Worm (Caenorhabditis elegans) whole organism, L2 larva: ENCODE data around the gene puf-8.

Experiments
- C34F6.9 ChIP-seq: fragments of 150-350 bp; optimal IDR thresholded peaks from 2 replicates; lab custom pipeline; 2014; ENCODE audit warnings: missing biosample characterization, missing genetic modification characterization
- F13H6.1 ChIP-seq: sonication (generic microtip); optimal IDR thresholded peaks from 2 replicates; lab custom pipeline; 2016; ENCODE audit warnings: missing genetic modification characterization, missing compliant biosample characterization
- R02D3.7 ChIP-seq: fragments of 150-350 bp; optimal IDR thresholded peaks from 2 replicates; lab custom pipeline; 2014; ENCODE audit warnings: missing biosample characterization, missing genetic modification characterization
- Y55F3AM.14 ChIP-seq: fragments of 200-800 bp; sonication (Bioruptor generic); optimal IDR thresholded peaks from 2 replicates; lab custom pipeline; 2018; ENCODE audit warnings: mild to moderate bottlenecking, missing genetic modification characterization, missing compliant biosample characterization
- alr-1 ChIP-seq: fragments of 150-350 bp; optimal IDR thresholded peaks from 2 replicates; lab custom pipeline; 2014; ENCODE audit warnings: missing biosample characterization, missing genetic modification characterization
- aly-2 ChIP-seq: fragments of 150-350 bp; optimal IDR thresholded peaks from 2 replicates; lab custom pipeline; 2014; ENCODE audit warnings: missing biosample characterization, missing genetic modification characterization
- ama-1 ChIP-seq: fragments of 150-350 bp; optimal IDR thresholded peaks from 2 replicates; lab custom pipeline; 2018; ENCODE audit warnings: inconsistent platforms
- blmp-1 ChIP-seq: sonication (generic microtip); optimal IDR thresholded peaks from 2 replicates; lab custom pipeline; 2017; ENCODE audit warnings: missing genetic modification characterization, mild to moderate bottlenecking, missing compliant biosample characterization, antibody characterized with exemption, moderate library complexity; ENCODE audit not compliant: insufficient read depth
- ceh-16 ChIP-seq: fragments of 150-350 bp; optimal IDR thresholded peaks from 2 replicates; lab custom pipeline; 2014; ENCODE audit warnings: missing biosample characterization, missing genetic modification characterization
- ceh-82 ChIP-seq: fragments of 150-350 bp; optimal IDR thresholded peaks from 2 replicates; lab custom pipeline; 2014; ENCODE audit warnings: missing biosample characterization, missing genetic modification characterization
- crh-2 ChIP-seq: sonication (generic microtip); optimal IDR thresholded peaks from 2 replicates; lab custom pipeline; 2017; ENCODE audit warnings: missing biosample characterization, missing genetic modification characterization
- dmd-4 ChIP-seq: sonication (generic microtip); optimal IDR thresholded peaks from 2 replicates; lab custom pipeline; 2017; ENCODE audit warnings: missing biosample characterization, missing genetic modification characterization
- egl-27 ChIP-seq: sonication (generic microtip); optimal IDR thresholded peaks from 3 replicates; lab custom pipeline; 2017; ENCODE audit warnings: missing biosample characterization, missing genetic modification reagents, missing genetic modification characterization
- elt-1 ChIP-seq: fragments of 150-350 bp; optimal IDR thresholded peaks from 2 replicates; lab custom pipeline; 2014; ENCODE audit warnings: missing biosample characterization, missing genetic modification characterization
- elt-3 ChIP-seq: sonication (generic microtip); optimal IDR thresholded peaks from 2 replicates; lab custom pipeline; 2017; ENCODE audit warnings: missing biosample characterization, missing genetic modification characterization
- fos-1 ChIP-seq: fragments of 150-350 bp; optimal IDR thresholded peaks from 2 replicates; lab custom pipeline; 2014; ENCODE audit warnings: missing biosample characterization, missing genetic modification characterization
- lin-11 ChIP-seq: fragments of 150-350 bp; sonication (generic microtip); optimal IDR thresholded peaks from 2 replicates; lab custom pipeline; 2014; ENCODE audit warnings: missing biosample characterization, missing genetic modification characterization, inconsistent platforms, mixed read lengths
- lin-13 ChIP-seq: fragments of 150-350 bp; optimal IDR thresholded peaks from 2 replicates; lab custom pipeline; 2014; ENCODE audit warnings: missing biosample characterization, missing genetic modification reagents, missing genetic modification characterization
- lin-39 ChIP-seq: fragments of 150-350 bp; optimal IDR thresholded peaks from 2 replicates; lab custom pipeline; 2014; ENCODE audit warnings: missing biosample characterization, missing genetic modification reagents, missing genetic modification characterization
- lsy-2 ChIP-seq, 2 experiments: fragments of 150-350 bp in 1 of 2; sonication (generic microtip) in 1 of 2; optimal IDR thresholded peaks; 2 replicates each; lab custom pipeline; 2014 to 2017; ENCODE audit warnings: missing biosample characterization in 2 of 2, missing genetic modification characterization in 2 of 2
- mab-5 ChIP-seq: fragments of 150-350 bp; optimal IDR thresholded peaks from 2 replicates; lab custom pipeline; 2014; ENCODE audit warnings: missing biosample characterization, missing genetic modification characterization
- mbf-1 ChIP-seq: sonication (generic microtip); optimal IDR thresholded peaks from 2 replicates; lab custom pipeline; 2017; ENCODE audit warnings: missing biosample characterization, missing genetic modification characterization
- mdl-1 ChIP-seq, 2 experiments: fragments of 150-350 bp in 1 of 2; sonication (generic microtip) in 1 of 2; optimal IDR thresholded peaks; 2 replicates each; lab custom pipeline; 2017; ENCODE audit warnings: missing biosample characterization in 2 of 2, missing genetic modification characterization in 2 of 2
- nhr-10 ChIP-seq: sonication (generic microtip); optimal IDR thresholded peaks from 2 replicates; lab custom pipeline; 2017; ENCODE audit warnings: missing biosample characterization, missing genetic modification characterization
- nhr-12 ChIP-seq: fragments of 150-350 bp; optimal IDR thresholded peaks from 2 replicates; lab custom pipeline; 2014; ENCODE audit warnings: missing biosample characterization, missing genetic modification characterization
- nhr-129 ChIP-seq: fragments of 150-350 bp; optimal IDR thresholded peaks from 2 replicates; lab custom pipeline; 2014; ENCODE audit warnings: missing biosample characterization, missing genetic modification characterization
- nhr-21 ChIP-seq: fragments of 150-350 bp; optimal IDR thresholded peaks from 2 replicates; lab custom pipeline; 2014; ENCODE audit warnings: missing biosample characterization, missing genetic modification characterization
- nhr-23 ChIP-seq: fragments of 150-350 bp; optimal IDR thresholded peaks from 2 replicates; lab custom pipeline; 2014; ENCODE audit warnings: missing biosample characterization, missing genetic modification reagents, missing genetic modification characterization
- nhr-237 ChIP-seq: fragments of 150-350 bp; optimal IDR thresholded peaks from 2 replicates; lab custom pipeline; 2014; ENCODE audit warnings: missing biosample characterization, missing genetic modification characterization
- nhr-25 ChIP-seq: fragments of 150-350 bp; sonication (generic microtip); optimal IDR thresholded peaks from 3 replicates; lab custom pipeline; 2014; ENCODE audit warnings: missing biosample characterization, missing genetic modification characterization
- nhr-6 ChIP-seq: fragments of 150-350 bp; optimal IDR thresholded peaks from 2 replicates; lab custom pipeline; 2014; ENCODE audit warnings: missing biosample characterization, missing genetic modification characterization
- peb-1 ChIP-seq: fragments of 150-350 bp; optimal IDR thresholded peaks from 2 replicates; lab custom pipeline; 2014; ENCODE audit warnings: missing biosample characterization, missing genetic modification characterization
- skn-1 ChIP-seq: sonication (generic microtip); optimal IDR thresholded peaks from 2 replicates; lab custom pipeline; 2017; ENCODE audit warnings: missing biosample characterization, missing genetic modification characterization
- sma-3 ChIP-seq: sonication (generic microtip); optimal IDR thresholded peaks from 2 replicates; lab custom pipeline; 2016; ENCODE audit warnings: missing genetic modification reagents, missing genetic modification characterization, missing compliant biosample characterization
- sma-9 ChIP-seq, 2 experiments: fragments of 150-350 bp in 1 of 2; sonication (generic microtip) in 1 of 2; optimal IDR thresholded peaks; 2 replicates each; lab custom pipeline; 2014 to 2016; ENCODE audit warnings: missing genetic modification characterization in 2 of 2, mild to moderate bottlenecking in 1 of 2, missing biosample characterization in 1 of 2, missing compliant biosample characterization in 1 of 2, missing genetic modification reagents in 1 of 2, moderate library complexity in 1 of 2
- snpc-4 ChIP-seq: fragments of 150-350 bp; optimal IDR thresholded peaks from 2 replicates; lab custom pipeline; 2014; ENCODE audit warnings: missing biosample characterization, missing genetic modification characterization
- unc-39 ChIP-seq: fragments of 150-350 bp; optimal IDR thresholded peaks from 2 replicates; lab custom pipeline; 2014; ENCODE audit warnings: missing biosample characterization, missing genetic modification characterization
- unc-62 ChIP-seq: fragments of 150-350 bp; optimal IDR thresholded peaks from 2 replicates; lab custom pipeline; 2014; ENCODE audit warnings: missing biosample characterization, missing genetic modification reagents, missing genetic modification characterization
- zag-1 ChIP-seq: fragments of 150-350 bp; optimal IDR thresholded peaks from 2 replicates; lab custom pipeline; 2014; ENCODE audit warnings: missing biosample characterization, missing genetic modification characterization
- ztf-1 ChIP-seq: fragments of 200-800 bp; sonication (Bioruptor generic); conservative IDR thresholded peaks from 2 replicates; pipeline ENCODE4 v1.3.6; 2022; ENCODE audit warnings: missing genetic modification characterization, missing compliant biosample characterization
- ztf-4 ChIP-seq: fragments of 150-350 bp; optimal IDR thresholded peaks from 2 replicates; lab custom pipeline; 2014; ENCODE audit warnings: missing biosample characterization, missing genetic modification characterization

The puf-8 gene

DNA sequence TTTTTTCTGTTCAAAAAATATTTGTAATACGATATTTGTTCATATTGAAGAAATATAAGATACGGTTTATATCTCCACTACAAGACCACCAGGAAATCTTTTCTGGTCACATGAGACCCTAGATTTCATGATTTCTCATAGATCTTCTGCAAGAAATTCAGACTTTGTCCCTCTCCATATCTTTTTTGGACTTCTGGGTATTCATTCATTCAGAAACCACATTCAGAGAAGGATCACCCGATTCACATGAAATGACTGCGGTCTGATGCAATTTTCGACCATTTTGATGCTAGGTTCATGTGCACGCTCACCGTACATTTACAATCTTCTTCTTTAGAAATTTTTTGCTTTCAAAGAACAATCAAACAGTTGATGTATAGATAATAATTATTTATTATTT is 18.2 kb downstream of the puf-8 start:
- TF ChIP-seq nhr-23 (tag; lab: Kevin White, UChicago), result no peak
- no peak for TF ChIP-seq nhr-6 (tag; lab: Kevin White, UChicago)
- no peak for TF ChIP-seq sma-3 (GFP tag; lab: Kevin White, UChicago)
- TF ChIP-seq lin-11 (tag; lab: Kevin White, UChicago), result no peak
- TF ChIP-seq peb-1 (tag; lab: Kevin White, UChicago), result no peak
- TF ChIP-seq lin-13 (GFP tag; lab: Kevin White, UChicago), result no peak
- no peak for TF ChIP-seq crh-2
- peak; percentile 42 for TF ChIP-seq nhr-129 (tag; lab: Kevin White, UChicago)
- TF ChIP-seq nhr-21 (tag; lab: Kevin White, UChicago), result peak; percentile 77
- TF ChIP-seq ztf-1 (GFP tag; lab: Robert Waterston, UW), result no peak
- no peak for TF ChIP-seq zag-1
- peak; percentile 63 for TF ChIP-seq sma-9 (GFP tag; optimal IDR thresholded peaks at IDR 0.05; lab: Kevin White, UChicago)
- no peak for TF ChIP-seq sma-9 (tag; optimal IDR thresholded peaks at IDR 0.05; lab: Kevin White, UChicago)
- no peak for TF ChIP-seq unc-62 (GFP tag; lab: Kevin White, UChicago)
- TF ChIP-seq R02D3.7, result no peak
- no peak for TF ChIP-seq alr-1 (tag; lab: Kevin White, UChicago)
- TF ChIP-seq elt-1 (tag; lab: Kevin White, UChicago), result no peak
- no peak for TF ChIP-seq elt-3
- TF ChIP-seq fos-1 (tag; lab: Kevin White, UChicago), result peak; percentile 22
- TF ChIP-seq lsy-2 (tag; optimal IDR thresholded peaks at IDR 0.05; lab: Kevin White, UChicago), result no peak
- TF ChIP-seq ceh-16 (tag; lab: Kevin White, UChicago), result no peak
- no peak for TF ChIP-seq C34F6.9
- no peak for TF ChIP-seq nhr-237 (tag; lab: Kevin White, UChicago)
- TF ChIP-seq ama-1 (lab: Kevin White, UChicago), result no peak
- TF ChIP-seq Y55F3AM.14 (GFP tag; lab: Kevin White, UChicago), result no peak
- no peak for TF ChIP-seq mdl-1 (tag; optimal IDR thresholded peaks at IDR 0.05; lab: Kevin White, UChicago)

DNA sequence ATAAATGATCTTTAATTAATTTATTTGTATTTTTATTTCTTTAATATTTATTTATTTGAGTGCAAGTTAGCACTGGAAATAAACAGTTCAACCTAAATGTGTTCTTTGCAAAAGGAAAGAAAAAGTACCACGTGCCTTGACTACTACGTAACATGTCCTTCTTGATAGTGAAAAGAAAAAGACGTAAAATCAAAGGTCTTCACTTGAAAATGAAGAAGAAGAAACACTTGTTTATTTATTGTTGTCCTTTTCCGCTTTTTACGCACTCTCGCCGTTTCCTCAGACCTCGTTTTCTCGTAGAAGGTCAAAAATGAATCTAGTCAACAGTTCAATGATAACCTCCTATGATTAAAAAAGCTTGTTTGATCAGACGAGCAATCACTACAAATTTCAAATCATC is 20.1 kb downstream of the puf-8 start:
- TF ChIP-seq ama-1 (lab: Kevin White, UChicago) (no peak), nhr-25 (peak; percentile 70), ceh-82 (tag; lab: Kevin White, UChicago) (no peak), crh-2 (peak; percentile 52), sma-9 (GFP tag; optimal IDR thresholded peaks at IDR 0.05; lab: Kevin White, UChicago) (peak; percentile 84), sma-9 (tag; optimal IDR thresholded peaks at IDR 0.05; lab: Kevin White, UChicago) (no peak), lsy-2 (tag; optimal IDR thresholded peaks at IDR 0.05; lab: Kevin White, UChicago) (peak in 1 of 2 experiments; percentile 2), C34F6.9 (no peak), alr-1 (tag; lab: Kevin White, UChicago) (no peak), sma-3 (GFP tag; lab: Kevin White, UChicago) (peak; percentile 19), mdl-1 (tag; optimal IDR thresholded peaks at IDR 0.05; lab: Kevin White, UChicago) (peak in 1 of 2 experiments; percentile 27), nhr-12 (tag; lab: Kevin White, UChicago) (no peak), blmp-1 (tag; lab: Kevin White, UChicago) (peak; percentile 69), fos-1 (tag; lab: Kevin White, UChicago) (peak; percentile 15), nhr-21 (tag; lab: Kevin White, UChicago) (peak; percentile 68), lin-39 (tag; lab: Kevin White, UChicago) (no peak)

DNA sequence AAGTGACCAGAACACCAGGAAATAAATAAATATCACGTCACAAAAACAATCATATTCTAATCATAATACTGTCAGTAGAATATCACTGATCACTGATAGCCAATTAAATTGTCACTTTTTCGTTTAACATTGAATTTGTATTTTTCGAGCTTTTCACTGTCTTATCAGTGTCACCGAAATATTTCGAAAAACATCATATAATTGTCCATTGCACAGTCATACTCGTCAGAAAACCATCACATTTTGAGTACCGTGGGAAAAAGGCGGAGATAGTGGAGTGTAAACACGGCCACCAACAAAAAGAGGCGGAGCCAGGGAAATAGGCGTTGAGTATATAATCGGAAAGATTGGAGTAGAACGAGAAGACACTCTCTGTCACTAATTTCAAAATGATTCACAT is 20.8 kb downstream of the puf-8 start:
- TF ChIP-seq dmd-4 (tag; lab: Kevin White, UChicago) (no peak), sma-9 (GFP tag; optimal IDR thresholded peaks at IDR 0.05; lab: Kevin White, UChicago) (peak; percentile 39), sma-9 (tag; optimal IDR thresholded peaks at IDR 0.05; lab: Kevin White, UChicago) (no peak), alr-1 (tag; lab: Kevin White, UChicago) (no peak), snpc-4 (tag; lab: Kevin White, UChicago) (no peak), peb-1 (tag; lab: Kevin White, UChicago) (no peak), fos-1 (tag; lab: Kevin White, UChicago) (peak; percentile 83), lin-11 (tag; lab: Kevin White, UChicago) (no peak), mdl-1 (tag; optimal IDR thresholded peaks at IDR 0.05; lab: Kevin White, UChicago) (no peak), skn-1 (tag; lab: Kevin White, UChicago) (peak; percentile 7), zag-1 (no peak), Y55F3AM.14 (GFP tag; lab: Kevin White, UChicago) (no peak), unc-62 (GFP tag; lab: Kevin White, UChicago) (no peak), C34F6.9 (no peak), lin-13 (GFP tag; lab: Kevin White, UChicago) (no peak), mab-5 (tag; lab: Kevin White, UChicago) (no peak), lsy-2 (tag; optimal IDR thresholded peaks at IDR 0.05; lab: Kevin White, UChicago) (no peak), unc-39 (tag; lab: Kevin White, UChicago) (no peak), blmp-1 (tag; lab: Kevin White, UChicago) (no peak), nhr-25 (no peak), F13H6.1 (tag; lab: Kevin White, UChicago) (peak; percentile 32), sma-3 (GFP tag; lab: Kevin White, UChicago) (no peak), nhr-10 (tag; lab: Kevin White, UChicago) (no peak), ztf-1 (GFP tag; lab: Robert Waterston, UW) (no peak), ceh-82 (tag; lab: Kevin White, UChicago) (no peak), mbf-1 (tag; lab: Kevin White, UChicago) (no peak), egl-27 (tag; lab: Kevin White, UChicago) (no peak), ama-1 (lab: Kevin White, UChicago) (no peak), ceh-16 (tag; lab: Kevin White, UChicago) (no peak), ztf-4 (no peak), R02D3.7 (no peak), lin-39 (tag; lab: Kevin White, UChicago) (no peak), nhr-129 (tag; lab: Kevin White, UChicago) (no peak), crh-2 (peak; percentile 29), aly-2 (no peak)
